Fruit fly (Drosophila melanogaster) whole organism, embryonic: ENCODE results near the gene CG4658.
A peak's percentile ranks its signal among the peaks of the same experiment; 100 is the strongest.

ENCODE experiments used
- Abd-B ChIP-seq: fragments of 200-800 bp; sonication (Bioruptor generic); optimal IDR thresholded peaks from 2 replicates; lab custom pipeline; 2018; ENCODE audit warnings: missing biosample characterization, mild to moderate bottlenecking, missing genetic modification characterization, moderate library complexity
- CG10321 ChIP-seq: fragments of 200-800 bp; sonication (Bioruptor generic); IDR thresholded peaks from 2 replicates; pipeline ENCODE4 v1.3.6; 2022; ENCODE audit warnings: missing biosample characterization, missing genetic modification characterization
- CG10543 ChIP-seq: fragments of 200-800 bp; sonication (Bioruptor generic); optimal IDR thresholded peaks from 3 replicates; lab custom pipeline; 2017; ENCODE audit warnings: missing biosample characterization, mild to moderate bottlenecking, missing genetic modification characterization, moderate library complexity
- CG11504 ChIP-seq: fragments of 200-800 bp; sonication (Bioruptor generic); optimal IDR thresholded peaks from 3 replicates; lab custom pipeline; 2019; ENCODE audit warnings: missing biosample characterization, mild to moderate bottlenecking, missing genetic modification characterization, moderate library complexity
- CG11560 ChIP-seq: fragments of 200-800 bp; sonication (Bioruptor generic); IDR thresholded peaks from 3 replicates; pipeline ENCODE4 v1.3.6; 2022; ENCODE audit warnings: missing biosample characterization, missing genetic modification characterization
- CG12769 ChIP-seq: fragments of 200-800 bp; sonication (Bioruptor generic); optimal IDR thresholded peaks from 2 replicates; lab custom pipeline; 2019; ENCODE audit warnings: missing biosample characterization, mild to moderate bottlenecking, missing genetic modification characterization, moderate library complexity
- CG13424 ChIP-seq: fragments of 200-800 bp; sonication (Bioruptor generic); optimal IDR thresholded peaks from 2 replicates; lab custom pipeline; 2019; ENCODE audit warnings: missing biosample characterization, mild to moderate bottlenecking, missing genetic modification characterization, moderate library complexity
- CG13624 ChIP-seq: fragments of 200-800 bp; sonication (Bioruptor generic); optimal IDR thresholded peaks from 2 replicates; lab custom pipeline; 2016; ENCODE audit warnings: missing biosample characterization, missing genetic modification characterization
- CG14860 ChIP-seq: fragments of 200-800 bp; sonication (Bioruptor generic); IDR thresholded peaks from 3 replicates; pipeline ENCODE4 v1.3.6; 2022; ENCODE audit warnings: missing biosample characterization, missing genetic modification characterization; ENCODE audit not compliant: partially characterized antibody
- CG15073 ChIP-seq: fragments of 200-800 bp; sonication (Bioruptor generic); optimal IDR thresholded peaks from 2 replicates; lab custom pipeline; 2016; ENCODE audit warnings: missing biosample characterization, missing genetic modification characterization
- CG15479 ChIP-seq: fragments of 200-800 bp; sonication (Bioruptor generic); optimal IDR thresholded peaks from 3 replicates; lab custom pipeline; 2019; ENCODE audit warnings: missing biosample characterization, mild to moderate bottlenecking, missing genetic modification characterization, moderate library complexity
- CG15601 ChIP-seq: fragments of 200-800 bp; sonication (Bioruptor generic); optimal IDR thresholded peaks from 3 replicates; lab custom pipeline; 2019; ENCODE audit warnings: missing biosample characterization, mild to moderate bottlenecking, missing genetic modification characterization, moderate library complexity
- CG2129 ChIP-seq: fragments of 200-800 bp; sonication (Bioruptor generic); IDR thresholded peaks from 2 replicates; pipeline ENCODE4 v1.3.6; 2022; ENCODE audit warnings: missing biosample characterization, missing genetic modification characterization; ENCODE audit not compliant: partially characterized antibody
- CG33557 ChIP-seq: fragments of 200-800 bp; sonication (Bioruptor generic); optimal IDR thresholded peaks from 2 replicates; lab custom pipeline; 2019; ENCODE audit warnings: missing biosample characterization, mild to moderate bottlenecking, missing genetic modification characterization, moderate library complexity
- CG4360 ChIP-seq: fragments of 200-800 bp; sonication (Bioruptor generic); IDR thresholded peaks from 2 replicates; pipeline ENCODE4 v1.3.6; 2022; ENCODE audit warnings: missing biosample characterization, missing genetic modification characterization
- CG43689 ChIP-seq: fragments of 200-800 bp; sonication (Bioruptor generic); IDR thresholded peaks from 2 replicates; pipeline ENCODE4 v1.3.6; 2022; ENCODE audit warnings: missing biosample characterization, missing genetic modification characterization
- CG6654 ChIP-seq: fragments of 200-800 bp; sonication (Bioruptor generic); optimal IDR thresholded peaks from 2 replicates; lab custom pipeline; 2017; ENCODE audit warnings: missing biosample characterization, mild to moderate bottlenecking, missing genetic modification characterization
- CG7963 ChIP-seq: fragments of 200-800 bp; sonication (Bioruptor generic); IDR thresholded peaks from 3 replicates; pipeline ENCODE4 v1.3.6; 2022; ENCODE audit warnings: missing biosample characterization, missing genetic modification characterization; ENCODE audit not compliant: partially characterized antibody
- CG7987 ChIP-seq: fragments of 200-800 bp; sonication (Bioruptor generic); optimal IDR thresholded peaks from 2 replicates; lab custom pipeline; 2018; ENCODE audit warnings: missing biosample characterization, mild to moderate bottlenecking, missing genetic modification characterization, moderate library complexity
- CG8388 ChIP-seq: fragments of 200-800 bp; sonication (Bioruptor generic); optimal IDR thresholded peaks from 2 replicates; lab custom pipeline; 2019; ENCODE audit warnings: missing biosample characterization, mild to moderate bottlenecking, missing genetic modification characterization, moderate library complexity
- E2f2 ChIP-seq: fragments of 200-800 bp; sonication (Bioruptor generic); IDR thresholded peaks from 2 replicates; pipeline ENCODE4 v1.3.6; 2022; ENCODE audit warnings: missing biosample characterization, missing genetic modification characterization
- Gsc ChIP-seq: fragments of 200-800 bp; sonication (Bioruptor generic); IDR thresholded peaks from 2 replicates; pipeline ENCODE4 v1.3.6; 2022; ENCODE audit warnings: missing biosample characterization, missing genetic modification characterization
- Hmx ChIP-seq: fragments of 200-800 bp; sonication (Bioruptor generic); optimal IDR thresholded peaks from 2 replicates; lab custom pipeline; 2016; ENCODE audit warnings: missing biosample characterization, missing genetic modification characterization
- Ravus ChIP-seq: fragments of 200-800 bp; sonication (Bioruptor generic); IDR thresholded peaks from 2 replicates; pipeline ENCODE4 v1.3.6; 2022; ENCODE audit warnings: missing biosample characterization, missing genetic modification characterization
- Sox102F ChIP-seq: fragments of 200-800 bp; sonication (Bioruptor generic); optimal IDR thresholded peaks from 2 replicates; lab custom pipeline; 2018; ENCODE audit warnings: missing biosample characterization, mild to moderate bottlenecking, missing genetic modification characterization, moderate library complexity
- Usf ChIP-seq: fragments of 200-800 bp; sonication (Bioruptor generic); optimal IDR thresholded peaks from 2 replicates; lab custom pipeline; 2017; ENCODE audit warnings: missing genotype, missing biosample characterization, missing genetic modification characterization
- YL-1 ChIP-seq: fragments of 200-800 bp; sonication (Bioruptor generic); optimal IDR thresholded peaks from 3 replicates; lab custom pipeline; 2017; ENCODE audit warnings: missing biosample characterization, mild to moderate bottlenecking, missing genetic modification characterization
- abd-A ChIP-seq: fragments of 200-800 bp; sonication (Bioruptor generic); optimal IDR thresholded peaks from 3 replicates; lab custom pipeline; 2019; ENCODE audit warnings: missing biosample characterization, mild to moderate bottlenecking, missing genetic modification characterization, moderate library complexity
- cas ChIP-seq: fragments of 200-800 bp; sonication (Bioruptor generic); IDR thresholded peaks from 2 replicates; pipeline ENCODE4 v1.3.6; 2022; ENCODE audit warnings: missing biosample characterization, missing genetic modification characterization
- caup ChIP-seq: fragments of 200-800 bp; sonication (Bioruptor generic); optimal IDR thresholded peaks from 3 replicates; lab custom pipeline; 2017; ENCODE audit warnings: missing biosample characterization, mild to moderate bottlenecking, missing genetic modification characterization, moderate library complexity; ENCODE audit not compliant: severe bottlenecking
- corto ChIP-seq: fragments of 200-800 bp; sonication (Bioruptor generic); optimal IDR thresholded peaks from 2 replicates; lab custom pipeline; 2016; ENCODE audit warnings: missing biosample characterization, mild to moderate bottlenecking, missing genetic modification characterization, moderate library complexity
- danr ChIP-seq: fragments of 200-800 bp; sonication (Bioruptor generic); IDR thresholded peaks from 2 replicates; pipeline ENCODE4 v1.3.6; 2022; ENCODE audit warnings: missing biosample characterization, missing genetic modification characterization
- fd102C ChIP-seq: fragments of 200-800 bp; sonication (Bioruptor generic); optimal IDR thresholded peaks from 2 replicates; lab custom pipeline; 2018; ENCODE audit warnings: missing biosample characterization, mild to moderate bottlenecking, missing genetic modification characterization, moderate library complexity
- fru ChIP-seq: fragments of >200 bp; optimal IDR thresholded peaks from 2 replicates; lab custom pipeline; 2017
- ftz-f1 ChIP-seq: fragments of 200-800 bp; sonication (Bioruptor generic); optimal IDR thresholded peaks from 2 replicates; lab custom pipeline; 2016; ENCODE audit warnings: missing biosample characterization, missing genetic modification characterization
- gem ChIP-seq: fragments of 200-800 bp; sonication (Bioruptor generic); optimal IDR thresholded peaks from 2 replicates; lab custom pipeline; 2019; ENCODE audit warnings: missing biosample characterization, mild to moderate bottlenecking, missing genetic modification characterization, moderate library complexity
- grau ChIP-seq: fragments of 200-800 bp; optimal IDR thresholded peaks from 3 replicates; lab custom pipeline; 2019; ENCODE audit warnings: missing biosample characterization, mild to moderate bottlenecking, missing genetic modification characterization, moderate library complexity
- hkb ChIP-seq, 2 experiments: fragments of 200-800 bp in 1 of 2; fragments of >200 bp in 1 of 2; sonication (Bioruptor generic) in 1 of 2; IDR thresholded peaks in 1 of 2; optimal IDR thresholded peaks in 1 of 2; 2 replicates each; pipeline versions ENCODE4 v1.3.6 to Lab custom; 2017 to 2022; ENCODE audit warnings: missing biosample characterization in 1 of 2, missing genetic modification characterization in 1 of 2
- mld ChIP-seq: fragments of 200-800 bp; sonication (Bioruptor generic); IDR thresholded peaks from 3 replicates; pipeline ENCODE4 v1.3.6; 2022; ENCODE audit warnings: missing biosample characterization, missing genetic modification characterization; ENCODE audit not compliant: partially characterized antibody
- nerfin-1 ChIP-seq: fragments of 200-800 bp; sonication (Bioruptor generic); optimal IDR thresholded peaks from 3 replicates; lab custom pipeline; 2019; ENCODE audit warnings: missing biosample characterization, mild to moderate bottlenecking, missing genetic modification characterization, moderate library complexity
- pb ChIP-seq: fragments of 200-800 bp; sonication (Bioruptor generic); optimal IDR thresholded peaks from 3 replicates; lab custom pipeline; 2016; ENCODE audit warnings: missing biosample characterization, missing genetic modification characterization
- pho ChIP-seq: fragments of 200-800 bp; sonication (Bioruptor generic); optimal IDR thresholded peaks from 2 replicates; lab custom pipeline; 2016; ENCODE audit warnings: missing biosample characterization, missing genetic modification characterization
- ranshi ChIP-seq: fragments of 200-800 bp; sonication (Bioruptor generic); IDR thresholded peaks from 2 replicates; pipeline ENCODE4 v1.3.6; 2022; ENCODE audit warnings: missing biosample characterization, missing genetic modification characterization
- seq ChIP-seq: fragments of 200-800 bp; sonication (Bioruptor generic); IDR thresholded peaks from 2 replicates; pipeline ENCODE4 v1.3.6; 2022; ENCODE audit warnings: missing biosample characterization, missing genetic modification characterization
- toy ChIP-seq: fragments of 200-800 bp; sonication (Bioruptor generic); IDR thresholded peaks from 2 replicates; pipeline ENCODE4 v1.3.6; 2022; ENCODE audit warnings: missing biosample characterization, missing genetic modification characterization
- unc-4 ChIP-seq: fragments of 200-800 bp; sonication (Bioruptor generic); IDR thresholded peaks from 2 replicates; pipeline ENCODE4 v1.3.6; 2022; ENCODE audit warnings: missing biosample characterization, missing genetic modification characterization; ENCODE audit not compliant: partially characterized antibody
- z ChIP-seq: fragments of 200-800 bp; sonication (Bioruptor generic); IDR thresholded peaks from 3 replicates; pipeline ENCODE4 v1.3.6; 2022; ENCODE audit warnings: missing biosample characterization, missing genetic modification characterization
- zen ChIP-seq: fragments of 200-800 bp; sonication (Bioruptor generic); optimal IDR thresholded peaks from 3 replicates; lab custom pipeline; 2018; ENCODE audit warnings: missing biosample characterization, mild to moderate bottlenecking, missing genetic modification characterization, moderate library complexity

Gene CG4658

dm6 chr2L:9984078-9984772 is 27.3 kb downstream of the CG4658 start, which contains the start of gene bib (continued):
- TF ChIP-seq CG2129 (GFP tag; lab: Robert Waterston, UW): no peak
- no peak for TF ChIP-seq CG7987
- peak; percentile 49; the same call in 1 of the 2 replicates for TF ChIP-seq seq (GFP tag; lab: Robert Waterston, UW)
- peak; percentile 87 for TF ChIP-seq grau
- TF ChIP-seq toy: no peak
- no peak for TF ChIP-seq abd-A (tag; lab: Kevin White, UChicago)
- peak; percentile 87 for TF ChIP-seq zen
- TF ChIP-seq danr: peak; percentile 56; the same call in 1 of the 2 replicates
- TF ChIP-seq fru (lab: Kevin White, UChicago): no peak
- TF ChIP-seq CG11504: peak; percentile 89
- TF ChIP-seq caup: peak; percentile 79
- TF ChIP-seq pho (GFP tag; lab: Kevin White, UChicago): no peak
- peak; percentile 78 for TF ChIP-seq fd102C (GFP tag; lab: Kevin White, UChicago)
- peak; percentile 39; the same call in 1 of the 2 replicates for TF ChIP-seq CG4360 (GFP tag; lab: Robert Waterston, UW)
- TF ChIP-seq CG15073 (GFP tag; lab: Kevin White, UChicago): no peak
- peak; percentile 53 for TF ChIP-seq CG10543 (GFP tag; lab: Kevin White, UChicago)
- no peak for TF ChIP-seq pb (GFP tag; lab: Kevin White, UChicago)
- TF ChIP-seq CG8388 (GFP tag; lab: Kevin White, UChicago): peak; percentile 87
- no peak for TF ChIP-seq hkb (optimal IDR thresholded peaks at IDR 0.05; lab: Kevin White, UChicago)
- TF ChIP-seq hkb (GFP tag; IDR thresholded peaks at IDR 0.05; lab: Robert Waterston, UW): peak; percentile 65
- TF ChIP-seq CG13424 (tag; lab: Kevin White, UChicago): peak; percentile 86
- no peak; the same call in 1 of the 2 replicates for TF ChIP-seq E2f2
- TF ChIP-seq CG15479 (GFP tag; lab: Kevin White, UChicago): peak; percentile 80
- peak; percentile 86 for TF ChIP-seq CG15601
- no peak for TF ChIP-seq CG7963 (GFP tag; lab: Robert Waterston, UW)
- TF ChIP-seq CG10321 (GFP tag; lab: Robert Waterston, UW): no peak
- TF ChIP-seq CG33557 (GFP tag; lab: Kevin White, UChicago): peak; percentile 88
- peak; percentile 47 for TF ChIP-seq CG6654 (GFP tag; lab: Kevin White, UChicago)
- no peak for TF ChIP-seq CG13624 (GFP tag; lab: Kevin White, UChicago)
- no peak for TF ChIP-seq unc-4 (GFP tag; lab: Robert Waterston, UW)
- peak; percentile 76 for TF ChIP-seq Abd-B
- peak; percentile 34 for TF ChIP-seq Ravus
- TF ChIP-seq CG11560 (tag; lab: Robert Waterston, UW): no peak
- TF ChIP-seq ftz-f1 (GFP tag; lab: Kevin White, UChicago): no peak
- TF ChIP-seq Sox102F: peak; percentile 84
- TF ChIP-seq nerfin-1 (tag; lab: Kevin White, UChicago): peak; percentile 77
- TF ChIP-seq z (GFP tag; lab: Robert Waterston, UW): peak; percentile 36; the same call in 1 of the 3 replicates
- TF ChIP-seq Usf (GFP tag; lab: Kevin White, UChicago): peak; percentile 66
- TF ChIP-seq gem: peak; percentile 94
- peak; percentile 14; the same call in 1 of the 2 replicates for TF ChIP-seq ranshi (GFP tag; lab: Robert Waterston, UW)
- no peak for TF ChIP-seq cas
- TF ChIP-seq corto: peak; percentile 87
- no peak for TF ChIP-seq Gsc
- no peak for TF ChIP-seq CG14860
- no peak for TF ChIP-seq CG43689 (GFP tag; lab: Robert Waterston, UW)
- TF ChIP-seq CG12769 (tag; lab: Kevin White, UChicago): no peak
- TF ChIP-seq YL-1 (GFP tag; lab: Kevin White, UChicago): peak; percentile 59
- no peak for TF ChIP-seq mld
- no peak for TF ChIP-seq Hmx (GFP tag; lab: Kevin White, UChicago)
